Worm (Caenorhabditis elegans): ENCODE data around the gene F07H5.10.

The F07H5.10 gene

ce11 chrII:8795227-8795626 is 13.2 kb downstream of the F07H5.10 start:
- TF ChIP-seq sma-9 (GFP tag; optimal IDR thresholded peaks at IDR 0.05) (peak; percentile 17), sma-9 (tag; optimal IDR thresholded peaks at IDR 0.05) (no peak), gmeb-1 (tag; optimal IDR thresholded peaks at IDR 0.05) (no peak)

ce11 chrII:8794072-8794471 is 14.3 kb downstream of the F07H5.10 start, which contains the start of gene F07H5.7:
Gene F07H5.7, minus strand, starts transcription at chrII:8794172.
- no peak for TF ChIP-seq F13H6.1 (tag; optimal IDR thresholded peaks at IDR 0.05)
- TF ChIP-seq ztf-1 (GFP tag; conservative IDR thresholded peaks at IDR 0.05) = no peak
- no peak for TF ChIP-seq nhr-6 (tag; optimal IDR thresholded peaks at IDR 0.05)
- no peak for TF ChIP-seq lin-11 (tag; optimal IDR thresholded peaks at IDR 0.05)
- no peak for TF ChIP-seq C34F6.9 (tag; optimal IDR thresholded peaks at IDR 0.05)
- TF ChIP-seq ztf-11 (tag; optimal IDR thresholded peaks at IDR 0.05) = no peak
- no peak for TF ChIP-seq unc-55 (GFP tag; optimal IDR thresholded peaks at IDR 0.05)
- no peak for TF ChIP-seq lin-13 (GFP tag; optimal IDR thresholded peaks at IDR 0.05)
- TF ChIP-seq sma-3 (GFP tag; optimal IDR thresholded peaks at IDR 0.05) = no peak
- no peak for TF ChIP-seq nhr-25 (tag; optimal IDR thresholded peaks at IDR 0.05)
- no peak for TF ChIP-seq peb-1 (tag; optimal IDR thresholded peaks at IDR 0.05)
- no peak for TF ChIP-seq zag-1 (tag; optimal IDR thresholded peaks at IDR 0.05)
- TF ChIP-seq egl-27 (tag; optimal IDR thresholded peaks at IDR 0.05) = no peak
- TF ChIP-seq alr-1 (tag; optimal IDR thresholded peaks at IDR 0.05) = no peak
- no peak for TF ChIP-seq ztf-4 (tag; optimal IDR thresholded peaks at IDR 0.05)
- TF ChIP-seq blmp-1 (tag; optimal IDR thresholded peaks at IDR 0.05; ENCODE audit: insufficient read depth) = no peak
- no peak for TF ChIP-seq nhr-10 (tag; optimal IDR thresholded peaks at IDR 0.05)
- TF ChIP-seq gmeb-1 (tag; optimal IDR thresholded peaks at IDR 0.05) = no peak
- no peak for TF ChIP-seq Y55F3AM.14 (GFP tag; optimal IDR thresholded peaks at IDR 0.05)
- no peak for TF ChIP-seq nhr-12 (tag; optimal IDR thresholded peaks at IDR 0.05)

DNA sequence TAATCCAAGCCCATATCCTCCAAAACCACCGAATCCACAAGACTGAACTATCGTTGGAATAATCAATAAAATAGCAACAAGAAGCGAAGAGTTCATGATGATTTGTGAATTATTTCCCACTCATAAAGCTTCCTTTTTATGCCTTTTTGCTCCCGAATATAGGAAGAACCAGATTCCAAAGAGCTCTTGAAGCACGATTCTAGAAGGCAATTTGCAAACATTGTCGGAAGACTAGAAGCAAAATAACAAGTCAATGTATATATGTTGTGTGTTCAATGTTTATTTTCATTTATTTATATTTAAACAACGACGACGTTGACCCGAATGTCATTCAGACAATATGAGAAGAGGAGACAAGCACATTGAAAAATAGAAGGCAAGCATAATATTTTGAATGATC is 15.7 kb downstream of the F07H5.10 start, which contains the start of gene idpa-2:
TSS of gene idpa-2 (minus strand) at position 101 of the 400 bp plus-strand sequence.
- TF ChIP-seq nhr-23 (tag; optimal IDR thresholded peaks at IDR 0.05) (no peak), nhr-11 (tag; optimal IDR thresholded peaks at IDR 0.05) (no peak), mdl-1 (tag; optimal IDR thresholded peaks at IDR 0.05) (no peak), mab-5 (tag; optimal IDR thresholded peaks at IDR 0.05) (no peak), egl-27 (tag; optimal IDR thresholded peaks at IDR 0.05) (no peak), sma-3 (GFP tag; optimal IDR thresholded peaks at IDR 0.05) (no peak), crh-2 (tag; optimal IDR thresholded peaks at IDR 0.05) (no peak), gmeb-1 (tag; optimal IDR thresholded peaks at IDR 0.05) (no peak), nhr-21 (tag; optimal IDR thresholded peaks at IDR 0.05) (no peak), nhr-25 (tag; optimal IDR thresholded peaks at IDR 0.05) (no peak), sem-4 (tag; optimal IDR thresholded peaks at IDR 0.05) (no peak), nhr-129 (tag; optimal IDR thresholded peaks at IDR 0.05) (no peak), mbf-1 (tag; optimal IDR thresholded peaks at IDR 0.05) (no peak), elt-3 (tag; optimal IDR thresholded peaks at IDR 0.05) (no peak), F13H6.1 (tag; optimal IDR thresholded peaks at IDR 0.05) (no peak), dmd-4 (tag; optimal IDR thresholded peaks at IDR 0.05) (no peak), nhr-6 (tag; optimal IDR thresholded peaks at IDR 0.05) (no peak)

DNA sequence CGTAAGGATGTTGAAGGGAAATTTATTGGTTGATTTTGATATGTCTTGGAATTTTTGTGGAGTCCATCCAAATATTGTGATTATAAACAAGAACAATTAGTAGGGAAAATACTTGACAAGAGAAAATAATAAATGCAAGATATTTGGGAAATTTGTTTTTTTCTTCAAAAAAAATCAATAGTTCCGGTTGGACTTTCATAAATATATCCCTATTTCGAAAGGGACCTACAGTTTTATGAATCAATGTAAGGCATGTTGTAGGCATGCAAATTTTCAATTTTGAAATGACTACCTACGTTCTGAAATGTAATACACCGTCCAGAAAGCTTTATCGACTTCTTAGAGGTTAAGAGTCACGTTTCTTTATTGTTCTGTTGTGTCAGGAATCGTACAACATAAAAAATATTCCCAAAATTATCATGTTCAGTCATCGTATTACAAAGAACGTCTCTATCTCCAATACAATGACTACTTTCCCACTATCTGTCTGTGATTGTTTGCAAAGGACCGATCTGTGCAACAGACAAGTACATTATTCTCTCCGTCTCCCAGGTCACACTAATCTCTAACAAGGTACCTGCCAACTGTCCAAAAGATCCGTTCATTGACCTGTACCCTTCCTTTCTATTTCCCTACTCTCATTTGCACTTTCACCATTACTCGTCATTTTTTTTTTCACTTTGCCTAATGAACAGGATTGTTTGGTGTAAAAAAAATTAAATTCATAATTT is 18.4 kb downstream of the F07H5.10 start, which contains the start of gene F07H5.13:
TSS of gene F07H5.13 (plus strand) at position 730 of the 731 bp plus-strand sequence.
- TF ChIP-seq nhr-237 (tag; optimal IDR thresholded peaks at IDR 0.05) (no peak), sma-3 (GFP tag; optimal IDR thresholded peaks at IDR 0.05) (peak; percentile 63), skn-1 (tag; optimal IDR thresholded peaks at IDR 0.05) (no peak), ceh-16 (tag; optimal IDR thresholded peaks at IDR 0.05) (no peak), peb-1 (tag; optimal IDR thresholded peaks at IDR 0.05) (no peak), unc-62 (GFP tag; optimal IDR thresholded peaks at IDR 0.05) (no peak), nhr-10 (tag; optimal IDR thresholded peaks at IDR 0.05) (no peak), unc-55 (GFP tag; optimal IDR thresholded peaks at IDR 0.05) (peak; percentile 14), snpc-4 (tag; optimal IDR thresholded peaks at IDR 0.05) (no peak), Y55F3AM.14 (GFP tag; optimal IDR thresholded peaks at IDR 0.05) (peak; percentile 76), lin-39 (tag; optimal IDR thresholded peaks at IDR 0.05) (no peak), lin-13 (GFP tag; optimal IDR thresholded peaks at IDR 0.05) (peak; percentile 54), aly-2 (tag; optimal IDR thresholded peaks at IDR 0.05) (no peak), fos-1 (tag; optimal IDR thresholded peaks at IDR 0.05) (no peak), gmeb-1 (tag; optimal IDR thresholded peaks at IDR 0.05) (no peak), ama-1 (optimal IDR thresholded peaks at IDR 0.05) (no peak), ztf-11 (tag; optimal IDR thresholded peaks at IDR 0.05) (no peak), nhr-25 (tag; optimal IDR thresholded peaks at IDR 0.05) (peak; percentile 71), ztf-1 (GFP tag; conservative IDR thresholded peaks at IDR 0.05) (no peak), mdl-1 (tag; optimal IDR thresholded peaks at IDR 0.05) (no peak), sem-4 (tag; optimal IDR thresholded peaks at IDR 0.05) (no peak), nhr-12 (tag; optimal IDR thresholded peaks at IDR 0.05) (peak; percentile 4), elt-1 (tag; optimal IDR thresholded peaks at IDR 0.05) (no peak), nhr-21 (tag; optimal IDR thresholded peaks at IDR 0.05) (peak; percentile 38), nhr-77 (tag; optimal IDR thresholded peaks at IDR 0.05) (no peak), zag-1 (tag; optimal IDR thresholded peaks at IDR 0.05) (no peak), crh-2 (tag; optimal IDR thresholded peaks at IDR 0.05) (peak; percentile 69), elt-3 (tag; optimal IDR thresholded peaks at IDR 0.05) (no peak), F13H6.1 (tag; optimal IDR thresholded peaks at IDR 0.05) (peak; percentile 62), lsy-2 (tag; optimal IDR thresholded peaks at IDR 0.05) (peak in 1 of 2 experiments; percentile 63), C34F6.9 (tag; optimal IDR thresholded peaks at IDR 0.05) (peak; percentile 40), nhr-6 (tag; optimal IDR thresholded peaks at IDR 0.05) (no peak)
